Worm (Caenorhabditis elegans) whole organism, late embryonic: ENCODE results near the gene cyp-33E1.
A peak's percentile ranks its signal among the peaks of the same experiment; 100 is the strongest.

Source experiments
- C08G9.2 ChIP-seq: sonication (generic microtip); optimal IDR thresholded peaks from 2 replicates; lab custom pipeline; 2016; ENCODE audit warnings: mild to moderate bottlenecking, missing genetic modification characterization, moderate library complexity, missing compliant biosample characterization
- C38D4.7 ChIP-seq: fragments of 200-800 bp; sonication (Bioruptor generic); optimal IDR thresholded peaks from 2 replicates; lab custom pipeline; 2018; ENCODE audit warnings: mild to moderate bottlenecking, missing genetic modification characterization, moderate library complexity, missing compliant biosample characterization
- T23F11.4 ChIP-seq: fragments of 200-800 bp; sonication (Bioruptor generic); optimal IDR thresholded peaks from 2 replicates; lab custom pipeline; 2018; ENCODE audit warnings: mild to moderate bottlenecking, missing genetic modification characterization, missing compliant biosample characterization
- ceh-14 ChIP-seq: sonication (generic microtip); optimal IDR thresholded peaks from 2 replicates; lab custom pipeline; 2016; ENCODE audit warnings: missing genotype, missing genetic modification characterization, missing compliant biosample characterization
- ceh-18 ChIP-seq: sonication (generic microtip); optimal IDR thresholded peaks from 2 replicates; lab custom pipeline; 2016; ENCODE audit warnings: missing genetic modification characterization, missing compliant biosample characterization
- ceh-2 ChIP-seq: sonication (generic microtip); optimal IDR thresholded peaks from 2 replicates; lab custom pipeline; 2016; ENCODE audit warnings: missing genotype, missing genetic modification characterization, missing compliant biosample characterization
- ceh-30 ChIP-seq: fragments of 150-350 bp; optimal IDR thresholded peaks from 2 replicates; lab custom pipeline; 2014; ENCODE audit warnings: missing biosample characterization, missing genetic modification characterization
- ceh-34 ChIP-seq: sonication (generic microtip); optimal IDR thresholded peaks from 2 replicates; lab custom pipeline; 2016; ENCODE audit warnings: mild to moderate bottlenecking, missing genetic modification characterization, missing compliant biosample characterization
- ceh-48 ChIP-seq: sonication (generic microtip); optimal IDR thresholded peaks from 2 replicates; lab custom pipeline; 2016; ENCODE audit warnings: missing genetic modification characterization, inconsistent platforms, missing compliant biosample characterization
- ceh-9 ChIP-seq: sonication (generic microtip); optimal IDR thresholded peaks from 2 replicates; lab custom pipeline; 2016; ENCODE audit warnings: mild to moderate bottlenecking, missing genetic modification characterization, inconsistent platforms, missing compliant biosample characterization
- dmd-4 ChIP-seq: sonication (generic microtip); optimal IDR thresholded peaks from 2 replicates; lab custom pipeline; 2016; ENCODE audit warnings: borderline replicate concordance, missing genetic modification characterization, missing compliant biosample characterization
- elt-2 ChIP-seq: sonication (generic microtip); optimal IDR thresholded peaks from 2 replicates; lab custom pipeline; 2016; ENCODE audit warnings: missing genetic modification reagents, missing genetic modification characterization, missing compliant biosample characterization
- elt-4 ChIP-seq: sonication (generic microtip); optimal IDR thresholded peaks from 2 replicates; lab custom pipeline; 2016; ENCODE audit warnings: missing genetic modification characterization, missing compliant biosample characterization
- eyg-1 ChIP-seq: sonication (generic microtip); optimal IDR thresholded peaks from 2 replicates; lab custom pipeline; 2016; ENCODE audit warnings: missing genotype, missing genetic modification characterization, missing compliant biosample characterization
- fkh-10 ChIP-seq: fragments of 150-350 bp; optimal IDR thresholded peaks from 2 replicates; lab custom pipeline; 2014; ENCODE audit warnings: missing biosample characterization, missing genetic modification reagents, missing genetic modification characterization
- fkh-6 ChIP-seq: sonication (generic microtip); optimal IDR thresholded peaks from 2 replicates; lab custom pipeline; 2016; ENCODE audit warnings: missing genetic modification characterization, missing compliant biosample characterization
- hlh-13 ChIP-seq: fragments of 200-800 bp; sonication (Bioruptor generic); optimal IDR thresholded peaks from 2 replicates; lab custom pipeline; 2018; ENCODE audit warnings: mild to moderate bottlenecking, missing genetic modification characterization, missing compliant biosample characterization
- lim-6 ChIP-seq: sonication (generic microtip); optimal IDR thresholded peaks from 2 replicates; lab custom pipeline; 2016; ENCODE audit warnings: missing genetic modification characterization, missing compliant biosample characterization
- lin-11 ChIP-seq: fragments of 200-800 bp; sonication (Bioruptor generic); optimal IDR thresholded peaks from 2 replicates; lab custom pipeline; 2018; ENCODE audit warnings: mild to moderate bottlenecking, missing genetic modification characterization, missing compliant biosample characterization
- mec-3 ChIP-seq: sonication (generic microtip); optimal IDR thresholded peaks from 2 replicates; lab custom pipeline; 2016; ENCODE audit warnings: borderline replicate concordance, missing genetic modification characterization, missing compliant biosample characterization
- nfya-1 ChIP-seq: sonication (generic microtip); optimal IDR thresholded peaks from 2 replicates; lab custom pipeline; 2017; ENCODE audit warnings: missing genetic modification characterization, mild to moderate bottlenecking, missing compliant biosample characterization, antibody characterized with exemption, moderate library complexity
- nhr-11 ChIP-seq: fragments of 150-350 bp; optimal IDR thresholded peaks from 2 replicates; lab custom pipeline; 2014; ENCODE audit warnings: missing biosample characterization, missing genetic modification characterization
- nhr-232 ChIP-seq: sonication (generic microtip); optimal IDR thresholded peaks from 2 replicates; lab custom pipeline; 2016; ENCODE audit warnings: missing genetic modification characterization, missing compliant biosample characterization
- pag-3 ChIP-seq: sonication (generic microtip); optimal IDR thresholded peaks from 2 replicates; lab custom pipeline; 2016; ENCODE audit warnings: missing compliant biosample characterization, missing genetic modification characterization, borderline replicate concordance
- pha-4 ChIP-seq: fragments of 150-350 bp; optimal IDR thresholded peaks from 2 replicates; lab custom pipeline; 2018; ENCODE audit warnings: missing biosample characterization, missing genetic modification reagents, missing genetic modification characterization
- pqm-1 ChIP-seq: sonication (generic microtip); optimal IDR thresholded peaks from 2 replicates; lab custom pipeline; 2016; ENCODE audit warnings: missing genetic modification characterization, missing compliant biosample characterization
- ref-2 ChIP-seq: sonication (generic microtip); optimal IDR thresholded peaks from 2 replicates; lab custom pipeline; 2016; ENCODE audit warnings: missing genetic modification characterization, missing compliant biosample characterization
- rnt-1 ChIP-seq: sonication (generic microtip); optimal IDR thresholded peaks from 2 replicates; lab custom pipeline; 2016; ENCODE audit warnings: missing genetic modification characterization, missing compliant biosample characterization
- tbx-2 ChIP-seq: sonication (generic microtip); optimal IDR thresholded peaks from 2 replicates; lab custom pipeline; 2016; ENCODE audit warnings: missing genetic modification characterization, missing compliant biosample characterization
- tbx-7 ChIP-seq: sonication (generic microtip); optimal IDR thresholded peaks from 2 replicates; lab custom pipeline; 2016; ENCODE audit warnings: missing genotype, missing genetic modification characterization, missing compliant biosample characterization
- ttx-3 ChIP-seq: sonication (generic microtip); optimal IDR thresholded peaks from 2 replicates; lab custom pipeline; 2016; ENCODE audit warnings: missing genetic modification reagents, missing genetic modification characterization, missing compliant biosample characterization
- unc-55 ChIP-seq: sonication (generic microtip); optimal IDR thresholded peaks from 2 replicates; lab custom pipeline; 2017; ENCODE audit warnings: missing biosample characterization, missing genetic modification reagents, missing genetic modification characterization
- unc-86 ChIP-seq: sonication (generic microtip); optimal IDR thresholded peaks from 2 replicates; lab custom pipeline; 2016; ENCODE audit warnings: missing genetic modification characterization, missing compliant biosample characterization

The cyp-33E1 gene

DNA sequence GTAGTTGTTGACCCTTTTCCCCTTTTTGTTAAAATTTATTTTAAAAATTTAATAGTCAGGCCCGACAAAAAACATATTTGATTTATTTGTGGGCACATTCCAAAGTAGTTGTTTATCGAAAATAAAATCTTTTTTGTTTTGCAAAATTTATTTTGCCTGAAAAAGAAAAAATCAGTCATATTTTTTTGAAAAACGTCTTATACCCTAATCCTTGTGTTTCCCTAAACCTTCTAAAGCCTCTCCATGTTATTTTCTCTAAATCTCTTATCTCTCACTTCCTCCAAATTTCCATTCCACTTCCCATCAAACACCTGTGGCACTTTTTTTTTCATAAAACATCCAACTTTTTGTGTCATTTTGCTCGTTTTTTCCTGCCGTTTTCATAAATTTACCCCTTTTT lies 40.2 kb downstream of the cyp-33E1 start:
- no peak for TF ChIP-seq fkh-6 (tag; lab: Kevin White, UChicago)
- TF ChIP-seq hlh-13 (GFP tag; lab: Kevin White, UChicago), result no peak
- TF ChIP-seq nhr-11 (tag; lab: Kevin White, UChicago), result no peak
- no peak for TF ChIP-seq pha-4 (tag; lab: Kevin White, UChicago)
- no peak for TF ChIP-seq fkh-10 (GFP tag; lab: Kevin White, UChicago)
- no peak for TF ChIP-seq lin-11 (tag; lab: Kevin White, UChicago)
- TF ChIP-seq tbx-2 (tag; lab: Kevin White, UChicago), result no peak

DNA sequence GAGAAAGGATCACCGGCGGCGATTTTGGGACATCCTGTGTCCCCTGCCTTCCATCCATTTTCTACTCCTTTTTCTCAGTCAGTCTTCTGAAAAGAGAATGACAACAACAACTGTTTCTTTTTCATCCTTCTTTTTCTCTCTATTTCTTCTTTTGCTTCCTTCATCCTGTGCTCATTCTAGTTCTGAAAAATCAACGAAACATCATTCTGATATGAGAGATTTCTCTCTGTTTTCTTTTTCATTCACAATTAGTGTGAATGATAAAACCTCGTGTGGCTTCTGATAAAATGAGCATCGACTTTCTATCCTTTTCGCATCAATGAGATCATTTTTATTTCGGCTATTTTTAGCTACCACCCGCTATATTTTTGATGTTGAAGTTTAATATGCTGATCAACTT lies 43.2 kb downstream of the cyp-33E1 start:
- TF ChIP-seq ceh-18 (tag; lab: Kevin White, UChicago) (peak; percentile 63), eyg-1 (tag; lab: Kevin White, UChicago) (no peak), fkh-6 (tag; lab: Kevin White, UChicago) (no peak), C08G9.2 (tag; lab: Kevin White, UChicago) (no peak), C38D4.7 (no peak), unc-55 (GFP tag; lab: Kevin White, UChicago) (peak; percentile 16)

DNA sequence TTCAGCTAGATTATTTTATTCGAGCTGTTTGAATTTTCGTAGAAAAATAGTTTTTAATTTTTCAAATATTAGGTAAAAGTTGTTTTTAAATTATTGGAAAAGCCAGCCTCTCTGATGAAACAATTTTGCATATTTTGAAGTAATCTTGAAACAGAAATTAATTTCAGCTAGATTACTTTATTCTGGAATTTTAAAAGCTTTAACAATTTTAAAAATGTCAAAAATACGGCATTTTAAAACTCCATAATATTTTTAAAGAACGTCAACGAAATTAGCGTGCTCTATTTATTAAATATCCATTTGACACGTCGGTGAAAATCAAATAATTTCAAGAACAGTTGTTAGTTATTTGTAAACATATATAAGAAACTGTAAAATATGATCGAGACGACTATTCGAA lies 45.5 kb downstream of the cyp-33E1 start, which contains the start of gene Y59H11AR.10:
Gene Y59H11AR.10 (plus strand): TSS at position 301 of the 400 bp plus-strand sequence.
- TF ChIP-seq ceh-9 (tag; lab: Kevin White, UChicago) (no peak), pag-3 (tag; lab: Kevin White, UChicago) (no peak), hlh-13 (GFP tag; lab: Kevin White, UChicago) (no peak), ceh-30 (no peak), tbx-7 (tag; lab: Kevin White, UChicago) (no peak)

DNA sequence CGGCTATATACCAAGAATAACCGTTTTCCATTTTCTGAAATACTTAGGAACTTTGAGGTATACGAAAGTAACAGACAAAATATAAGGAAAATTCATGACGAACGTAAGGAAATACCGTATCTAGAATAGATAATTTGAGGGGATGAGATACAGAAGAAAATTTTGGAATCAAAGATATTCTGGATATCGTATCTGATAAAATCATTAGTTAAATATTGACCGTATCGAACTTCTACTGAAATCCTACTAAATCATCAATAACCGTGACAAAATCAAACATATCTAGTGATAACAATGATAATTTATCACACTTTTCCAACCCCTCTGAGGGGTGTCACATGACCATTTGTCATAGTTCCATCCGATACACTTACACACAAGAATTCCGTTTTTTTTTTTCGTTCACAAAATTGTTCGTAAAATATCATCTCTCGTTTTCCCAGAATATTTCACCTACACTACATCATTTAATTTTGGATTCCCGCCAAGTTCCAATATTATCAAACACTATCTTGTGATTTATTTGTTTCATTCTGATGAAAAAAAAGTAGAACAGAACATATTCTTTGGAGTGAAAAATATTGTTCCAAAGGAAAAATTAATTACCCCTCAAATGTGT lies 47.6 kb downstream of the cyp-33E1 start, which contains the start of gene Y59H11AR.4:
Gene Y59H11AR.4 (minus strand): TSS at position 51 of the 619 bp plus-strand sequence.
- TF ChIP-seq C08G9.2 (tag; lab: Kevin White, UChicago), result no peak
- TF ChIP-seq nfya-1 (tag; lab: Kevin White, UChicago), result no peak
- TF ChIP-seq tbx-2 (tag; lab: Kevin White, UChicago), result no peak
- no peak for TF ChIP-seq ref-2 (tag; lab: Kevin White, UChicago)
- TF ChIP-seq pqm-1, result no peak
- no peak for TF ChIP-seq fkh-6 (tag; lab: Kevin White, UChicago)
- TF ChIP-seq elt-4 (tag; lab: Kevin White, UChicago), result no peak
- no peak for TF ChIP-seq elt-2 (tag; lab: Kevin White, UChicago)
- no peak for TF ChIP-seq T23F11.4 (GFP tag; lab: Kevin White, UChicago)
- no peak for TF ChIP-seq ceh-34 (tag; lab: Kevin White, UChicago)
- no peak for TF ChIP-seq unc-86 (tag; lab: Kevin White, UChicago)
- TF ChIP-seq lim-6 (tag; lab: Kevin White, UChicago), result no peak
- TF ChIP-seq ceh-2 (tag; lab: Kevin White, UChicago), result no peak
- TF ChIP-seq rnt-1 (tag; lab: Kevin White, UChicago), result no peak
- TF ChIP-seq nhr-232 (tag; lab: Kevin White, UChicago), result no peak
- TF ChIP-seq ceh-48 (tag; lab: Kevin White, UChicago), result no peak
- TF ChIP-seq ttx-3 (tag; lab: Kevin White, UChicago), result no peak
- no peak for TF ChIP-seq ceh-14 (tag; lab: Kevin White, UChicago)
- no peak for TF ChIP-seq dmd-4 (tag; lab: Kevin White, UChicago)

DNA sequence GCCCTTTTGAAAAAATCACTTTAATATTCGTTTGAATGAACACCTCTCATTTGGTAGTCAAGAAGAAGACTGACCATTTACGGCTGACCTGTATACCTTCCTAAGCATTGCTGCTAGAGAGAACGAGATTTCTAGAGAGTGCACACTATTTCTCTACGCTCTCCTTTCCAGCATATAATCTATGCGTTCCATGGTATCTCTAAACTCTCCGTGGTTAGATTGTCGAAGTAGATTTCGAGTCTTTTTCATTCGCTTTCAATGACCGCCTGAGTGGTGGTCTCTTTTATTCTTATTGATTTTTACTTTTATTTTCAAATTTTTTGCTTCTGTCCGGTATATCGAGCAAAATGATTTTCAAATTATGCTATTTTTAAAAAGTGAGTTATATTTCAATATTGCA lies 50.9 kb downstream of the cyp-33E1 start:
- TF ChIP-seq nfya-1 (tag; lab: Kevin White, UChicago), result peak; percentile 44
- peak; percentile 19 for TF ChIP-seq ceh-48 (tag; lab: Kevin White, UChicago)
- no peak for TF ChIP-seq mec-3
- TF ChIP-seq, all 69 proteins: peak for 2
